Worm (Caenorhabditis elegans) whole organism, L4 larva: ENCODE measurements around the gene vha-1.

Experiments
- F44E2.7 ChIP-seq: fragments of 200-800 bp; sonication (Bioruptor generic); IDR thresholded peaks from 2 replicates; pipeline ENCODE4 v2.1.2; 2022; ENCODE audit warnings: missing genetic modification characterization, missing compliant biosample characterization
- R02D3.7 ChIP-seq: fragments of 150-350 bp; sonication (generic microtip); optimal IDR thresholded peaks from 3 replicates; lab custom pipeline; 2014; ENCODE audit warnings: missing biosample characterization, missing genetic modification characterization
- T20F7.1 ChIP-seq: fragments of 200-800 bp; sonication (Bioruptor generic); optimal IDR thresholded peaks from 2 replicates; lab custom pipeline; 2018; ENCODE audit warnings: mild to moderate bottlenecking, missing genetic modification characterization, missing compliant biosample characterization
- T26A8.4 ChIP-seq: fragments of 200-800 bp; sonication (Bioruptor generic); IDR thresholded peaks from 2 replicates; pipeline ENCODE4 v1.3.6; 2022; ENCODE audit warnings: missing genetic modification characterization, missing compliant biosample characterization
- Y48G9A.11 ChIP-seq: fragments of 200-800 bp; sonication (Bioruptor generic); IDR thresholded peaks from 2 replicates; pipeline ENCODE4 v1.3.6; 2022; ENCODE audit warnings: missing genetic modification reagents, missing genetic modification characterization, missing compliant biosample characterization
- Y5F2A.4 ChIP-seq: fragments of 200-800 bp; sonication (Bioruptor generic); optimal IDR thresholded peaks from 2 replicates; lab custom pipeline; 2018; ENCODE audit warnings: mild to moderate bottlenecking, missing genetic modification characterization, missing compliant biosample characterization
- ZK337.2 ChIP-seq: fragments of 200-800 bp; sonication (Bioruptor generic); IDR thresholded peaks from 2 replicates; pipeline ENCODE4 v1.3.6; 2022; ENCODE audit warnings: missing genetic modification reagents, missing genetic modification characterization, missing compliant biosample characterization
- aha-1 ChIP-seq: fragments of 150-350 bp; peaks from one replicate; lab custom pipeline; 2014; ENCODE audit warnings: missing biosample characterization, missing genetic modification characterization
- aly-2 ChIP-seq: sonication (generic microtip); optimal IDR thresholded peaks from 2 replicates; lab custom pipeline; 2018; ENCODE audit warnings: missing biosample characterization, missing genetic modification characterization
- ceh-32 ChIP-seq: sonication (generic microtip); optimal IDR thresholded peaks from 2 replicates; lab custom pipeline; 2016; ENCODE audit warnings: mild to moderate bottlenecking, missing genetic modification characterization, missing compliant biosample characterization; ENCODE audit not compliant: poor library complexity
- ceh-62 ChIP-seq: sonication (generic microtip); optimal IDR thresholded peaks from 2 replicates; lab custom pipeline; 2017; ENCODE audit warnings: missing biosample characterization, missing genetic modification characterization
- ceh-82 ChIP-seq: sonication (generic microtip); optimal IDR thresholded peaks from 2 replicates; lab custom pipeline; 2017; ENCODE audit warnings: missing biosample characterization, missing genetic modification characterization
- ces-1 ChIP-seq: fragments of 150-350 bp; sonication (generic microtip); optimal IDR thresholded peaks from 4 replicates; lab custom pipeline; 2014; ENCODE audit warnings: missing biosample characterization, missing genetic modification reagents, missing genetic modification characterization
- cey-2 ChIP-seq: sonication (generic microtip); optimal IDR thresholded peaks from 3 replicates; lab custom pipeline; 2017; ENCODE audit warnings: missing genetic modification characterization, mild to moderate bottlenecking, missing compliant biosample characterization, antibody characterized with exemption, borderline replicate concordance; ENCODE audit not compliant: insufficient read depth
- ctbp-1 ChIP-seq: fragments of 200-800 bp; sonication (Bioruptor generic); IDR thresholded peaks from 2 replicates; pipeline ENCODE4 v1.3.6; 2022; ENCODE audit warnings: missing genetic modification reagents, missing genetic modification characterization, missing compliant biosample characterization
- daf-16 ChIP-seq, 3 experiments: sonication (generic microtip); optimal IDR thresholded peaks; 2 replicates each; lab custom pipeline; 2016 to 2017; ENCODE audit warnings: missing genetic modification characterization in 3 of 3, missing genetic modification reagents in 3 of 3, mild to moderate bottlenecking in 2 of 3, missing compliant biosample characterization in 2 of 3, missing biosample characterization in 1 of 3, moderate library complexity in 1 of 3
- dve-1 ChIP-seq: sonication (generic microtip); optimal IDR thresholded peaks from 2 replicates; lab custom pipeline; 2017; ENCODE audit warnings: antibody characterized with exemption, mild to moderate bottlenecking, missing genetic modification characterization, missing compliant biosample characterization; ENCODE audit not compliant: insufficient read depth
- fos-1 ChIP-seq: fragments of 150-350 bp; optimal IDR thresholded peaks from 2 replicates; lab custom pipeline; 2014; ENCODE audit warnings: missing biosample characterization, missing genetic modification characterization
- hif-1 ChIP-seq, 2 experiments: sonication (generic microtip); optimal IDR thresholded peaks; 2 replicates each; lab custom pipeline; 2016 to 2017; ENCODE audit warnings: missing compliant biosample characterization in 2 of 2, missing genetic modification characterization in 2 of 2, missing genetic modification reagents in 2 of 2, missing genotype in 2 of 2, mild to moderate bottlenecking in 1 of 2
- hmg-1.1 ChIP-seq: fragments of 200-800 bp; sonication (Bioruptor generic); IDR thresholded peaks from 2 replicates; pipeline ENCODE4 v1.3.6; 2022; ENCODE audit warnings: missing genetic modification reagents, missing genetic modification characterization, missing compliant biosample characterization
- jun-1 ChIP-seq: fragments of 150-350 bp; optimal IDR thresholded peaks from 2 replicates; lab custom pipeline; 2014; ENCODE audit warnings: missing biosample characterization, missing genetic modification reagents, missing genetic modification characterization
- lin-38 ChIP-seq: fragments of 200-800 bp; sonication (Bioruptor generic); IDR thresholded peaks from 2 replicates; pipeline ENCODE4 v1.3.6; 2022; ENCODE audit warnings: missing genetic modification reagents, missing genetic modification characterization, missing compliant biosample characterization
- lir-3 ChIP-seq: sonication (generic microtip); optimal IDR thresholded peaks from 2 replicates; lab custom pipeline; 2016; ENCODE audit warnings: mild to moderate bottlenecking, missing genetic modification characterization, missing compliant biosample characterization
- lsy-2 ChIP-seq, 2 experiments: fragments of 150-350 bp in 1 of 2; sonication (generic microtip) in 1 of 2; optimal IDR thresholded peaks; 2 replicates each; lab custom pipeline; 2014 to 2017; ENCODE audit warnings: missing biosample characterization in 2 of 2, missing genetic modification characterization in 2 of 2
- madf-5 ChIP-seq, 2 experiments: fragments of 200-800 bp; sonication (Bioruptor generic); IDR thresholded peaks; 2 replicates each; pipeline ENCODE4 v1.3.6; 2022; ENCODE audit warnings: missing compliant biosample characterization in 2 of 2, missing genetic modification characterization in 2 of 2
- mdt-29 ChIP-seq: fragments of 200-800 bp; sonication (Bioruptor generic); IDR thresholded peaks from 2 replicates; pipeline ENCODE4 v1.3.6; 2022; ENCODE audit warnings: missing genetic modification reagents, missing genetic modification characterization, missing compliant biosample characterization
- mes-2 ChIP-seq: sonication (generic microtip); optimal IDR thresholded peaks from 2 replicates; lab custom pipeline; 2016; ENCODE audit warnings: missing genotype, mild to moderate bottlenecking, missing genetic modification characterization, missing compliant biosample characterization; ENCODE audit not compliant: poor library complexity, severe bottlenecking
- nhr-10 ChIP-seq: fragments of 150-350 bp; optimal IDR thresholded peaks from 2 replicates; lab custom pipeline; 2014; ENCODE audit warnings: missing biosample characterization, missing genetic modification characterization
- nhr-11 ChIP-seq: fragments of 150-350 bp; optimal IDR thresholded peaks from 2 replicates; lab custom pipeline; 2014; ENCODE audit warnings: missing biosample characterization, missing genetic modification characterization
- nhr-111 ChIP-seq: fragments of 200-800 bp; sonication (Bioruptor generic); optimal IDR thresholded peaks from 2 replicates; lab custom pipeline; 2018; ENCODE audit warnings: mild to moderate bottlenecking, missing genetic modification characterization, missing compliant biosample characterization
- nhr-28 ChIP-seq: fragments of 150-350 bp; optimal IDR thresholded peaks from 2 replicates; lab custom pipeline; 2014; ENCODE audit warnings: missing biosample characterization, missing genetic modification characterization
- nhr-41 ChIP-seq: fragments of 200-800 bp; sonication (Bioruptor generic); IDR thresholded peaks from 2 replicates; pipeline ENCODE4 v1.3.6; 2022; ENCODE audit warnings: missing genetic modification reagents, missing genetic modification characterization, missing compliant biosample characterization
- nhr-77 ChIP-seq: fragments of 150-350 bp; optimal IDR thresholded peaks from 2 replicates; lab custom pipeline; 2014; ENCODE audit warnings: missing biosample characterization, missing genetic modification characterization
- pha-4 ChIP-seq, 2 experiments: fragments of 150-350 bp in 1 of 2; fragments of 200-800 bp in 1 of 2; sonication (Bioruptor generic) in 1 of 2; IDR thresholded peaks in 1 of 2; optimal IDR thresholded peaks in 1 of 2; 2 replicates each; pipeline versions ENCODE4 v1.3.6 to Lab custom; 2014 to 2022; ENCODE audit warnings: missing genetic modification characterization in 2 of 2, missing genetic modification reagents in 2 of 2, missing biosample characterization in 1 of 2, missing compliant biosample characterization in 1 of 2
- pqm-1 ChIP-seq: sonication (generic microtip); optimal IDR thresholded peaks from 2 replicates; lab custom pipeline; 2017; ENCODE audit warnings: missing biosample characterization, missing genetic modification characterization
- rbr-2 ChIP-seq: sonication (generic microtip); optimal IDR thresholded peaks from 2 replicates; lab custom pipeline; 2016; ENCODE audit warnings: missing genotype, missing genetic modification characterization, missing compliant biosample characterization
- set-16 ChIP-seq: fragments of 200-800 bp; sonication (Bioruptor generic); IDR thresholded peaks from 2 replicates; pipeline ENCODE4 v1.3.6; 2022; ENCODE audit warnings: missing genetic modification reagents, missing genetic modification characterization, missing compliant biosample characterization
- skn-1 ChIP-seq: fragments of 150-350 bp; optimal IDR thresholded peaks from 2 replicates; lab custom pipeline; 2014; ENCODE audit warnings: missing biosample characterization, missing genetic modification characterization
- snpc-4 ChIP-seq: fragments of 150-350 bp; optimal IDR thresholded peaks from 2 replicates; lab custom pipeline; 2014; ENCODE audit warnings: missing biosample characterization, missing genetic modification characterization
- unc-62 ChIP-seq, 3 experiments: fragments of 150-350 bp in 1 of 3; sonication (generic microtip); optimal IDR thresholded peaks in 2 of 3; peaks in 1 of 3; 1 replicate in 1 of 3; 2 replicates in 2 of 3; lab custom pipeline; 2014 to 2017; ENCODE audit warnings: missing biosample characterization in 3 of 3, missing genetic modification characterization in 3 of 3, missing genetic modification reagents in 3 of 3, missing genotype in 1 of 3
- zag-1 ChIP-seq: fragments of 150-350 bp; optimal IDR thresholded peaks from 2 replicates; lab custom pipeline; 2014; ENCODE audit warnings: missing biosample characterization, missing genetic modification characterization
- zfp-2 ChIP-seq: sonication (generic microtip); optimal IDR thresholded peaks from 2 replicates; lab custom pipeline; 2016; ENCODE audit warnings: mild to moderate bottlenecking, missing genetic modification characterization, missing compliant biosample characterization
- zfp-3 ChIP-seq: fragments of 200-800 bp; sonication (Bioruptor generic); conservative IDR thresholded peaks from 2 replicates; pipeline ENCODE4 v1.3.6; 2022; ENCODE audit warnings: missing genetic modification reagents, missing genetic modification characterization, missing compliant biosample characterization

Gene vha-1

DNA sequence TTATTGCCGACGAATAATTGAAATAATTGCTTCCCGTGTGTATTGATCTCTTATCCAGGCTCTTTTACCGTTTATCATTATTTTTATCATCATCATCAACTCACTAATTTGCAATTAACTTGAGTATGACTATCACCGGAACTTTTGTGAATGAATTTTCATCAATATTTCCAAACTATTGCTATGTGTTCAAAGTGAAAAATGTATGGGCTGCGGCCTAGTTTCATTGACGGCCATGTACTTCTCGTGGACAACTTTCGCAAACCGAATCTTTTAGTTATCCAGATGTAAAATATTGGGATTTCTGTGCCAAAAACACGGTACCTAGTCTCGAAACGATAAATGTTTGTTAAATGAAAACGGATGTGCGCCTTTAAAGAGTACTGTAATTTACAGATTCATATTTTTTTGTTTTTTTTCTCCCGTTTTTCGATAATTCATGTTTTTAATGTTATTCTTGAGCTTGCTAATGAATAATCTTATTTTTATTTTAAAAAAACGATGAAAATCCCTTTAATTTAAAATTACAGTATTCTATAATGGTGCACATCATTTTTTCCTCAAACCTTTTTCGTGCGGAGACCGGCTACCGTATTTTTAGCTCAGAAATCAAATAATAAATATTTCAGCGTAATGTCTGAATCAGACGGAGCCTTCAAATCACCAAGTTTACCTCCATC is 17.6 kb downstream of the vha-1 start, which contains the start of gene ZK632.2:
Gene ZK632.2 (plus strand): TSS at position 630 of the 680 bp plus-strand sequence.
- TF ChIP-seq nhr-10 (tag; lab: Kevin White, UChicago), result no peak
- TF ChIP-seq F44E2.7 (GFP tag; lab: Robert Waterston, UW), result no peak
- TF ChIP-seq lin-38, result peak; percentile 26
- peak; percentile 89 for TF ChIP-seq mes-2 (tag; lab: Kevin White, UChicago)
- TF ChIP-seq lsy-2 (tag; optimal IDR thresholded peaks at IDR 0.05; lab: Kevin White, UChicago), result peak in 1 of 2 experiments; percentile 56
- no peak for TF ChIP-seq skn-1
- 0 out of 2 replicates have a peak, but pooled peaks have one; percentile 8 for TF ChIP-seq hmg-1.1 (GFP tag; lab: Robert Waterston, UW)
- TF ChIP-seq aha-1 (tag; lab: Kevin White, UChicago), result peak; percentile 68
- no peak for TF ChIP-seq ceh-32
- no peak for TF ChIP-seq zag-1 (tag; lab: Kevin White, UChicago)
- no peak for TF ChIP-seq Y48G9A.11 (GFP tag; lab: Robert Waterston, UW)
- no peak for TF ChIP-seq pqm-1 (tag; lab: Kevin White, UChicago)
- TF ChIP-seq R02D3.7, result no peak
- no peak for TF ChIP-seq ces-1 (GFP tag; lab: Kevin White, UChicago)
- no peak for TF ChIP-seq nhr-41 (GFP tag; lab: Robert Waterston, UW)
- no peak for TF ChIP-seq set-16 (GFP tag; lab: Robert Waterston, UW)
- no peak for TF ChIP-seq daf-16 (GFP tag; optimal IDR thresholded peaks at IDR 0.05; lab: Kevin White, UChicago)
- peak; percentile 10 for TF ChIP-seq daf-16 (tag; optimal IDR thresholded peaks at IDR 0.05; lab: Kevin White, UChicago)
- TF ChIP-seq ZK337.2 (GFP tag; lab: Robert Waterston, UW), result no peak
- TF ChIP-seq jun-1 (tag; lab: Kevin White, UChicago), result no peak

DNA sequence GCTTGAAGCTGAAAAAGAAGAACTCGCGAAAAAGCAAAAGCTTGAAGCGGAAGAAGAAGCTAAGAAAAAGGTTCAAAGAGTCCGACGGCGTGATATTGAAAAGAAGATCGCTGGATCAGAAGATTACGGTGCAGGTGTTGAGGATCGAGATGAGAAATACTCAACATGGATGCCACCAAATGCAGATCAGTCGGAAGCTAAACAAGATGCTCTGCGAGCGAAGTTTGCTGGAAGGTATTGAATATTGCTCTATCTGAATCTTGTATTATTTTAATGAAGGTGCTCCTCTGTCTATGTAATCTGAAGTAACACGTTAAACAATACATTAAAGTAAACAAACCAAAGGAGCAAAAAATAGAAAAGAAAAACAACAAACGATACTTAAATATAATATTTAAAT is 21.0 kb downstream of the vha-1 start:
- TF ChIP-seq madf-5 (GFP tag; IDR thresholded peaks at IDR 0.05; lab: Robert Waterston, UW) (no peak), ctbp-1 (GFP tag; lab: Robert Waterston, UW) (no peak), nhr-77 (tag; lab: Kevin White, UChicago) (no peak), T20F7.1 (GFP tag; lab: Kevin White, UChicago) (no peak), pqm-1 (tag; lab: Kevin White, UChicago) (no peak), aly-2 (no peak)

DNA sequence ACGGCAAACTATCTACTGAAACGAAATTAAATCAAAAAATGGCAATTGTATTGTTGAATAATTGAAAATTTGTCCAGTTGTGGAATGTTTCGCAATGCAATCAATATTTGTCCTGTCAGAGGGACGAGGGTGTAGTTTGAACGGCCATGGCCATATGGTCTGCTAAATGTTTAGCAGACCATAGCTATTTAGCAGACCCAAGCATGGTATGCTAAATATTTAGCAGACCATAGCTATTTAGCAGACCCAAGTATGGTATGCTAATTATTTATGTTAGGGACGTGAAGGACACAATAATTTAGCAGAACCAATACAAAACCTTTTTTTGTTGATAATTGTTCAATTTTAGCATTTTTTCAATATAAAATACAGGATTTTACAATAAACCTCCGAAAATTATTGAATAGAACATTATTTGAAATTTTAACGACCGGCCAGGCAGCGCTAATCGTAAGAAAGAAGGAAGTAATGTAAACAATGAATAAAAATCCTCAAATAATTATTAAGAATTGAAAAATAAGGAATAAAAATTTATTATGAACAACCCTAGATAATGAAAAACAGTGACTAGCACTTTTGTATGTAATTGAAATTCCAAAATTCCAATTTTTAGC is 24.1 kb downstream of the vha-1 start, which contains the start of gene riok-3:
Gene riok-3 (minus strand): TSS at position 15 of the 614 bp plus-strand sequence.
- TF ChIP-seq mes-2 (tag; lab: Kevin White, UChicago) (peak; percentile 47), nhr-11 (tag; lab: Kevin White, UChicago) (no peak), zfp-3 (GFP tag; lab: Robert Waterston, UW) (peak; percentile 77), Y5F2A.4 (GFP tag; lab: Kevin White, UChicago) (no peak), nhr-111 (GFP tag; lab: Kevin White, UChicago) (no peak), mdt-29 (GFP tag; lab: Robert Waterston, UW) (0 out of 2 replicates have a peak, but pooled peaks have one; percentile 8), nhr-28 (tag; lab: Kevin White, UChicago) (peak; percentile 12), madf-5 (GFP tag; IDR thresholded peaks at IDR 0.05; lab: Robert Waterston, UW) (no peak), ceh-82 (tag; lab: Kevin White, UChicago) (no peak), lir-3 (tag; lab: Kevin White, UChicago) (no peak), rbr-2 (tag; lab: Kevin White, UChicago) (no peak), set-16 (GFP tag; lab: Robert Waterston, UW) (no peak), nhr-77 (tag; lab: Kevin White, UChicago) (peak; percentile 39), unc-62 (GFP tag; optimal IDR thresholded peaks at IDR 0.05 in 1 of 2; lab: Kevin White, UChicago) (peak in 1 of 2 experiments; percentile 25), unc-62 (tag; optimal IDR thresholded peaks at IDR 0.05; lab: Kevin White, UChicago) (no peak), fos-1 (no peak), ceh-32 (no peak), snpc-4 (tag; lab: Kevin White, UChicago) (no peak), nhr-10 (tag; lab: Kevin White, UChicago) (no peak), T20F7.1 (GFP tag; lab: Kevin White, UChicago) (peak; percentile 40), pha-4 (GFP tag; IDR thresholded peaks at IDR 0.05; lab: Robert Waterston, UW) (no peak), pha-4 (tag; optimal IDR thresholded peaks at IDR 0.05; lab: Kevin White, UChicago) (no peak), zfp-2 (tag; lab: Kevin White, UChicago) (no peak), T26A8.4 (GFP tag; lab: Robert Waterston, UW) (peak; percentile 78), cey-2 (no peak), dve-1 (peak; percentile 1), ceh-62 (tag; lab: Kevin White, UChicago) (no peak), hif-1 (tag; optimal IDR thresholded peaks at IDR 0.05; lab: Kevin White, UChicago) (no peak)
